Fruit fly (Drosophila melanogaster): ENCODE measurements around the gene CG4968.

CG4968 gene

DNA sequence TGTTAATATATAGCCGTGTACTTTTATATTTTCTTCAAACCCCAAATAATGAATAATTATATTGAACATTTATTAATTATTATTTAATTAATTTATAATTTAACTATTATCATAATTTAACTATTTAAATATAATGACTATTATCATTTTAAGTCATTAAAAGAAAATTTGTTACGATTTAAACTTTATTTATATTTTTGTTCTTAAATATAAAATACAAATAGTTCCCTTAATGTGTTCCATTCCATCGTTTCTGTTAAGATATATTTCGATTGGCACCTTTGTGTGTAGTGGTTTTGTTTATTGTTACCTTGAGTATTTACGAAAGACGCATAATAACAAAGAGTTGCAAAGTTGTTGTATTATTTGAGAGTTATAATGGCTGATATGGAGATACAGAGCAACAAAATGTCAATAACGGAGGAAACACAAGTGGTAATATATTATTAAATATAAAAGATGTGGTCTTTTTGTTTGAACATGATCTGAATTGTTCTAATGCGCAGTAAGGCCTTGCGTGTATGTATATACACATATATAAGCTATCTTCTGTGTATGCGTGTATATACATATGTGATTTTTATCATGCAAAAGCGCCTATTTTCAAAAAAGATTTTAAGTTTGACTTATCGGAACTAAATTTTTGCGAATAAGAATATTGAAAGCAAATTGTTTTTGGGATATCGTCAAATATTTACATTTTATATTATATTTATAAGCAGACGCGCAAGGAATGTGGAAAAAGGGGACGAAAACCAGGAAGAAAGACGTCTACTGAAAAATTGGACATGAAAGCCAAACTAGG is 42.7 kb upstream of the CG4968 start, which contains the start of gene REPTOR-BP:
TSS of gene REPTOR-BP (plus strand) at position 296 of the 805 bp plus-strand sequence.
- peak; percentile 8 for TF ChIP-seq Snoo (tag; optimal IDR thresholded peaks at IDR 0.05)
- TF ChIP-seq CG8301 (tag; optimal IDR thresholded peaks at IDR 0.05), result no peak

DNA sequence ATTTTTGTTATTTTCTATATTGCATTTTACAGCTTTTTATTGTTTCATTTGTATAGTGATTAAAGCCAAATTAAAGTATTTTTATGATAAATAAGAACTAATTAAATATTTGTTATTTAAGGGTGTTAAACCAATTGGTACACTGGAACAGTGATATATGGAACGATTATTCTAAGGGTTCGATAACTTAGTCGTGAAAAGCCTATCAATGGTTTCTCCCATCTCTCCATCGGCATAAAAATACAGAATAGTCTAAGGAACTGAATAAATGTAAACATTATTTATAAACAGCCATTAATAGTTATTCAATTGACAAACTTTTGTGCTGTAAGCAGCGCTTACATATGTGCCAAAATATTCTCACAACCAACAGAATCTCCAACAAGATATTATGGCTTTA is 41.6 kb upstream of the CG4968 start, which contains the start of gene Mob3:
TSS of gene Mob3 (plus strand) at position 208 of the 400 bp plus-strand sequence.
- TF ChIP-seq CG17806 (tag; optimal IDR thresholded peaks at IDR 0.05) (no peak), Ets98B (GFP tag; IDR thresholded peaks at IDR 0.05) (no peak), CG13204 (GFP tag; optimal IDR thresholded peaks at IDR 0.05) (no peak), EcR (GFP tag; optimal IDR thresholded peaks at IDR 0.05) (no peak), CG10348 (GFP tag; IDR thresholded peaks at IDR 0.05) (no peak)

dm6 chr2L:10266511-10266910 is 40.2 kb upstream of the CG4968 start, which contains the start of gene CG4953:
TSS of gene CG4953 (plus strand) at chr2L:10266703.
- no peak for TF ChIP-seq Pif1B (GFP tag; optimal IDR thresholded peaks at IDR 0.05)
- TF ChIP-seq CG10348 (GFP tag; IDR thresholded peaks at IDR 0.05), result no peak
- no peak for TF ChIP-seq CG17806 (tag; optimal IDR thresholded peaks at IDR 0.05)

DNA sequence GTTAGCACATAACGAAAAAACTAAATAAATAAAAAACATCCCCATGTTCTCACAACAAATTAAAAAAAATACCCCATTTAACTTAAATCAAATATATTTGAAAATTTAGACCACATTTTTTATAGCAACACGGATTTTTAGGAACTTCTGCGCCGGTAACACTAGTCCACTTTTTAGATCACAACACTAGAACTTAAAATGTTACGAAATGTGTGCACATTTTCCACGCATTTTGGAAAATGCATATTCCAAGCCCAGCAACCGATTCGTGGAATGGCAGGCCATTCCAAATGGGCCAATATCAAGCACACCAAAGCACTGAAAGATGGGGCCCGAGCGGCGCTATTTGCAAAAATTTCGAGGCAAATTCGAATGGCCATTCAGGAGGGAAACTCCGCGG is 38.0 kb upstream of the CG4968 start, which contains the start of gene CG4957:
TSS of gene CG4957 (plus strand) at position 185 of the 400 bp plus-strand sequence.
- TF ChIP-seq CG17806 (tag; optimal IDR thresholded peaks at IDR 0.05) (no peak), CG8301 (tag; optimal IDR thresholded peaks at IDR 0.05) (no peak), EcR (GFP tag; optimal IDR thresholded peaks at IDR 0.05) (no peak), CG10348 (GFP tag; IDR thresholded peaks at IDR 0.05) (no peak), Snoo (tag; optimal IDR thresholded peaks at IDR 0.05) (no peak), D1 (tag; optimal IDR thresholded peaks at IDR 0.05) (no peak), fd96Ca (GFP tag; IDR thresholded peaks at IDR 0.05) (no peak), CG4496 (GFP tag; IDR thresholded peaks at IDR 0.05) (no peak), Pif1A (GFP tag; optimal IDR thresholded peaks at IDR 0.05) (no peak), rn (GFP tag; IDR thresholded peaks at IDR 0.05) (no peak), CG8159 (tag; optimal IDR thresholded peaks at IDR 0.05) (no peak), CG32121 (GFP tag; IDR thresholded peaks at IDR 0.05) (no peak), CG14655 (GFP tag; optimal IDR thresholded peaks at IDR 0.05) (no peak), CG13204 (GFP tag; optimal IDR thresholded peaks at IDR 0.05) (no peak), CG34367 (tag; optimal IDR thresholded peaks at IDR 0.05) (no peak), CG15710 (tag; optimal IDR thresholded peaks at IDR 0.05) (no peak), gl (tag; optimal IDR thresholded peaks at IDR 0.05) (no peak), CG12605 (GFP tag; IDR thresholded peaks at IDR 0.05) (no peak), Ets98B (GFP tag; IDR thresholded peaks at IDR 0.05) (no peak)

DNA sequence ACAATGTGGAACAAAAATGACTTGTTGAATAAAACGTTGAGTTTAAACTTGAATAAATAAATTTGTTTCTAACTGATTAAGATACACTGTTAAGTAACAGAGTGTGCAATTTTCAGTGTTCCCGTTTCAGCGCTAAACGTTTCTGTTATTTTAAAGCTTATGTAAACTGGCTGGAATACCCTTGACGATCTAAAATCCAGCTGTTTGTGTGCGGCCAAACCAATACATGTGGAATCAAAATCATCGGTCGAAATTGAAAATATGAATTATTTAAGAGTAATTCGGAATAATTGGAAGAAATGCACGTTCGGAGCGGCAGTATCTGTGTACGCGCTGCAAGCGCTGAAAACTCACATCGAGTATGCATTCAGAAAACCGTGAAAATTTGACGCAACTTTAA is 36.9 kb upstream of the CG4968 start, which contains the start of gene Mulk:
TSS of gene Mulk (plus strand) at position 198 of the 400 bp plus-strand sequence.
- TF ChIP-seq D1 (tag; optimal IDR thresholded peaks at IDR 0.05) (no peak), CG34367 (tag; optimal IDR thresholded peaks at IDR 0.05) (no peak), Snoo (tag; optimal IDR thresholded peaks at IDR 0.05) (no peak), CG10348 (GFP tag; IDR thresholded peaks at IDR 0.05) (no peak), CG8159 (tag; optimal IDR thresholded peaks at IDR 0.05) (no peak), Pif1A (GFP tag; optimal IDR thresholded peaks at IDR 0.05) (no peak), Pif1B (GFP tag; optimal IDR thresholded peaks at IDR 0.05) (no peak), gl (tag; optimal IDR thresholded peaks at IDR 0.05) (no peak), CG12605 (GFP tag; IDR thresholded peaks at IDR 0.05) (no peak), CG32121 (GFP tag; IDR thresholded peaks at IDR 0.05) (no peak), Ets98B (GFP tag; IDR thresholded peaks at IDR 0.05) (no peak), CG15710 (tag; optimal IDR thresholded peaks at IDR 0.05) (no peak), rn (GFP tag; IDR thresholded peaks at IDR 0.05) (no peak), CG9948 (tag; optimal IDR thresholded peaks at IDR 0.05) (no peak)

- TF ChIP-seq CG14655 (GFP tag; optimal IDR thresholded peaks at IDR 0.05) (no peak), Pif1A (GFP tag; optimal IDR thresholded peaks at IDR 0.05) (no peak), CG17806 (tag; optimal IDR thresholded peaks at IDR 0.05) (no peak), fd96Ca (GFP tag; IDR thresholded peaks at IDR 0.05) (no peak), CG12605 (GFP tag; IDR thresholded peaks at IDR 0.05) (no peak), CG10348 (GFP tag; IDR thresholded peaks at IDR 0.05) (no peak), D1 (tag; optimal IDR thresholded peaks at IDR 0.05) (no peak), CG34367 (tag; optimal IDR thresholded peaks at IDR 0.05) (no peak), CG4496 (GFP tag; IDR thresholded peaks at IDR 0.05) (no peak), CG32121 (GFP tag; IDR thresholded peaks at IDR 0.05) (no peak), CG8301 (tag; optimal IDR thresholded peaks at IDR 0.05) (no peak), rn (GFP tag; IDR thresholded peaks at IDR 0.05) (no peak), CG8159 (tag; optimal IDR thresholded peaks at IDR 0.05) (no peak)
Measured at dm6 chr2L:10272224-10272623, 34.5 kb upstream of the CG4968 start, which contains the start of gene trk. TSS of gene trk (minus strand) at chr2L:10272324.

- TF ChIP-seq CG34367 (tag; optimal IDR thresholded peaks at IDR 0.05) (no peak), CG9948 (tag; optimal IDR thresholded peaks at IDR 0.05) (no peak), Ets98B (GFP tag; IDR thresholded peaks at IDR 0.05) (no peak; the same call in 1 of the 2 replicates), CG15710 (tag; optimal IDR thresholded peaks at IDR 0.05) (peak; percentile 37), Snoo (tag; optimal IDR thresholded peaks at IDR 0.05) (peak; percentile 45), D1 (tag; optimal IDR thresholded peaks at IDR 0.05) (no peak), CG8301 (tag; optimal IDR thresholded peaks at IDR 0.05) (no peak), CG32121 (GFP tag; IDR thresholded peaks at IDR 0.05) (peak; percentile 64), rn (GFP tag; IDR thresholded peaks at IDR 0.05) (no peak), CG10348 (GFP tag; IDR thresholded peaks at IDR 0.05) (no peak), CG13204 (GFP tag; optimal IDR thresholded peaks at IDR 0.05) (no peak), CG17806 (tag; optimal IDR thresholded peaks at IDR 0.05) (peak; percentile 75), CG14655 (GFP tag; optimal IDR thresholded peaks at IDR 0.05) (no peak), gl (tag; optimal IDR thresholded peaks at IDR 0.05) (no peak), CG12605 (GFP tag; IDR thresholded peaks at IDR 0.05) (peak; percentile 64), CG4496 (GFP tag; IDR thresholded peaks at IDR 0.05) (peak; percentile 67; the same call in 2 of the 3 replicates), EcR (GFP tag; optimal IDR thresholded peaks at IDR 0.05) (no peak)
Measured at dm6 chr2L:10276436-10276835, 30.3 kb upstream of the CG4968 start.
